Worm (Caenorhabditis elegans) whole organism, young adult: Measurements from ENCODE around the gene cdh-1.

Experiments used
- T26A5.8 ChIP-seq: sonication (generic microtip); optimal IDR thresholded peaks from 2 replicates; lab custom pipeline; 2016; ENCODE audit warnings: missing genetic modification characterization, missing compliant biosample characterization
- ama-1 ChIP-seq, 3 experiments: fragments of 150-350 bp in 1 of 3; sonication (generic microtip) in 2 of 3; optimal IDR thresholded peaks; 2 replicates each; lab custom pipeline; 2014 to 2018; ENCODE audit warnings: missing biosample characterization in 2 of 3, missing genetic modification characterization in 2 of 3, missing genetic modification reagents in 2 of 3
- cebp-2 ChIP-seq: fragments of 200-800 bp; sonication (Bioruptor generic); IDR thresholded peaks from 2 replicates; pipeline ENCODE4 v1.3.6; 2022; ENCODE audit warnings: missing genetic modification characterization, missing compliant biosample characterization
- egl-18 ChIP-seq: fragments of 200-800 bp; sonication (Bioruptor generic); IDR thresholded peaks from 2 replicates; pipeline ENCODE4 v1.3.6; 2022; ENCODE audit warnings: missing genetic modification reagents, missing genetic modification characterization, missing compliant biosample characterization
- ets-4 ChIP-seq: fragments of 200-800 bp; sonication (Bioruptor generic); optimal IDR thresholded peaks from 2 replicates; lab custom pipeline; 2018; ENCODE audit warnings: mild to moderate bottlenecking, missing genetic modification characterization, missing compliant biosample characterization
- hlh-26 ChIP-seq: fragments of 200-800 bp; sonication (Bioruptor generic); conservative IDR thresholded peaks from 2 replicates; pipeline ENCODE4 v1.3.6; 2022; ENCODE audit warnings: missing genetic modification reagents, missing genetic modification characterization, missing compliant biosample characterization
- mes-4 ChIP-seq: sonication (generic microtip); optimal IDR thresholded peaks from 2 replicates; lab custom pipeline; 2016; ENCODE audit warnings: missing genotype, missing genetic modification characterization, missing compliant biosample characterization
- pbrm-1 ChIP-seq: fragments of 200-800 bp; sonication (Bioruptor generic); IDR thresholded peaks from 2 replicates; pipeline ENCODE4 v1.3.6; 2022; ENCODE audit warnings: missing genetic modification reagents, missing genetic modification characterization, missing compliant biosample characterization
- ztf-3 ChIP-seq: fragments of 200-800 bp; sonication (Bioruptor generic); optimal IDR thresholded peaks from 2 replicates; lab custom pipeline; 2018; ENCODE audit warnings: mild to moderate bottlenecking, missing genetic modification characterization, missing compliant biosample characterization

ce11 chrIII:2946626-2947168, 36.0 kb downstream of the cdh-1 start, which contains the start of gene H05C05.1:
- TF ChIP-seq ztf-3 (GFP tag; lab: Kevin White, UChicago) (no peak), egl-18 (GFP tag; lab: Robert Waterston, UW) (no peak), ets-4 (GFP tag; lab: Kevin White, UChicago) (no peak), ama-1 (optimal IDR thresholded peaks at IDR 0.05; lab: Kevin White, UChicago) (no peak), ama-1 (GFP tag; optimal IDR thresholded peaks at IDR 0.05; lab: Kevin White, UChicago) (no peak), cebp-2 (no peak), pbrm-1 (GFP tag; lab: Robert Waterston, UW) (no peak), mes-4 (no peak), T26A5.8 (tag; lab: Kevin White, UChicago) (no peak), hlh-26 (GFP tag; lab: Robert Waterston, UW) (no peak)
